Fruit fly (Drosophila melanogaster) whole organism, prepupa: ENCODE results near the gene lectin-24A.

Experiments used
- CG10669 ChIP-seq: fragments of 200-800 bp; sonication (Bioruptor generic); optimal IDR thresholded peaks from 3 replicates; lab custom pipeline; 2018; ENCODE audit warnings: missing biosample characterization, mild to moderate bottlenecking, missing genetic modification characterization, moderate library complexity
- CG15336 ChIP-seq: fragments of 200-800 bp; sonication (Bioruptor generic); IDR thresholded peaks from 2 replicates; pipeline ENCODE4 v1.3.6; 2022; ENCODE audit warnings: missing biosample characterization, missing genetic modification characterization
- CG1621 ChIP-seq: fragments of 200-800 bp; sonication (Bioruptor generic); optimal IDR thresholded peaks from 3 replicates; lab custom pipeline; 2018; ENCODE audit warnings: missing biosample characterization, mild to moderate bottlenecking, missing genetic modification characterization
- CG16779 ChIP-seq: fragments of 200-800 bp; sonication (Bioruptor generic); optimal IDR thresholded peaks from 3 replicates; lab custom pipeline; 2017; ENCODE audit warnings: missing biosample characterization, mild to moderate bottlenecking, missing genetic modification characterization
- CG8632 ChIP-seq: fragments of 200-800 bp; sonication (Bioruptor generic); optimal IDR thresholded peaks from 3 replicates; lab custom pipeline; 2016; ENCODE audit warnings: missing biosample characterization, missing genetic modification characterization
- Ets21C ChIP-seq: fragments of 200-800 bp; sonication (Bioruptor generic); optimal IDR thresholded peaks from 3 replicates; lab custom pipeline; 2016; ENCODE audit warnings: missing biosample characterization, missing genetic modification characterization
- Gug ChIP-seq: fragments of 200-800 bp; sonication (Bioruptor generic); IDR thresholded peaks from 2 replicates; pipeline ENCODE4 v1.3.6; 2022; ENCODE audit warnings: missing biosample characterization, missing genetic modification characterization
- Smox ChIP-seq: fragments of 200-800 bp; sonication (Bioruptor generic); optimal IDR thresholded peaks from 3 replicates; lab custom pipeline; 2016; ENCODE audit warnings: missing biosample characterization, missing genetic modification characterization
- achi ChIP-seq: fragments of 200-800 bp; sonication (Bioruptor generic); optimal IDR thresholded peaks from 3 replicates; lab custom pipeline; 2016; ENCODE audit warnings: missing biosample characterization, missing genetic modification characterization
- acj6 ChIP-seq: fragments of 200-800 bp; sonication (Bioruptor generic); optimal IDR thresholded peaks from 3 replicates; lab custom pipeline; 2016; ENCODE audit warnings: missing biosample characterization, missing genetic modification characterization
- cyc ChIP-seq: fragments of 200-800 bp; sonication (Bioruptor generic); optimal IDR thresholded peaks from 3 replicates; lab custom pipeline; 2016; ENCODE audit warnings: missing biosample characterization, missing genetic modification characterization
- fd59A ChIP-seq: fragments of 200-800 bp; sonication (Bioruptor generic); optimal IDR thresholded peaks from 2 replicates; lab custom pipeline; 2017; ENCODE audit warnings: missing biosample characterization, mild to moderate bottlenecking, missing genetic modification characterization, missing genetic modification reagents

dm6 chr2L:3765194-3765593, 47.6 kb upstream of the lectin-24A start, which contains the start of gene CG43703:
- TF ChIP-seq fd59A (GFP tag; lab: Kevin White, UChicago) (no peak), Ets21C (GFP tag; lab: Kevin White, UChicago) (no peak), cyc (GFP tag; lab: Kevin White, UChicago) (no peak), acj6 (GFP tag; lab: Kevin White, UChicago) (no peak), Gug (GFP tag; lab: Robert Waterston, UW) (no peak), CG1621 (tag; lab: Kevin White, UChicago) (no peak), CG16779 (tag; lab: Kevin White, UChicago) (no peak), Smox (GFP tag; lab: Kevin White, UChicago) (no peak), achi (GFP tag; lab: Kevin White, UChicago) (no peak), CG8632 (GFP tag; lab: Kevin White, UChicago) (no peak), CG10669 (GFP tag; lab: Kevin White, UChicago) (no peak), CG15336 (GFP tag; lab: Robert Waterston, UW) (no peak)
